Fruit fly (Drosophila melanogaster): ENCODE measurements around the gene CG5039.

CG5039 gene

dm6 chr3R:25640463-25640862 is 38.0 kb upstream of the CG5039 start (continued):
- TF ChIP-seq sug (tag; optimal IDR thresholded peaks at IDR 0.05) (no peak), Dip2 (GFP tag; IDR thresholded peaks at IDR 0.05) (no peak), br (optimal IDR thresholded peaks at IDR 0.05) (no peak), CG1529 (GFP tag; optimal IDR thresholded peaks at IDR 0.05) (no peak), gcm2 (GFP tag; optimal IDR thresholded peaks at IDR 0.05) (no peak), CG1024 (GFP tag; IDR thresholded peaks at IDR 0.05) (no peak), twi (tag; optimal IDR thresholded peaks at IDR 0.05) (no peak), TFAM (GFP tag; optimal IDR thresholded peaks at IDR 0.05) (no peak), CG15696 (tag; optimal IDR thresholded peaks at IDR 0.05) (peak; percentile 83), Trl (optimal IDR thresholded peaks at IDR 0.05) (no peak), Trl (GFP tag; optimal IDR thresholded peaks at IDR 0.05) (peak; percentile 22), Rfx (GFP tag; IDR thresholded peaks at IDR 0.05) (peak; percentile 64), CG13775 (GFP tag; optimal IDR thresholded peaks at IDR 0.05) (peak; percentile 43), Hr78 (GFP tag; optimal IDR thresholded peaks at IDR 0.05) (no peak), CG4360 (GFP tag; IDR thresholded peaks at IDR 0.05) (peak; percentile 70), Six4 (GFP tag; optimal IDR thresholded peaks at IDR 0.05) (peak; percentile 48), chm (GFP tag; IDR thresholded peaks at IDR 0.05) (peak; percentile 49; the same call in 1 of the 2 replicates), CG10543 (GFP tag; optimal IDR thresholded peaks at IDR 0.05) (no peak), CG4820 (GFP tag; optimal IDR thresholded peaks at IDR 0.05) (peak; percentile 62), gcm (GFP tag; optimal IDR thresholded peaks at IDR 0.05) (peak; percentile 30), gfzf (GFP tag; optimal IDR thresholded peaks at IDR 0.05) (no peak), cg (GFP tag; optimal IDR thresholded peaks at IDR 0.05) (no peak), Abd-B (GFP tag; optimal IDR thresholded peaks at IDR 0.05) (peak; percentile 42), gro (GFP tag; optimal IDR thresholded peaks at IDR 0.05) (no peak), ap (GFP tag; IDR thresholded peaks at IDR 0.05) (0 out of 2 replicates have a peak, but pooled peaks have one; percentile 16), ara (GFP tag; IDR thresholded peaks at IDR 0.05) (peak; percentile 82), CG9797 (GFP tag; optimal IDR thresholded peaks at IDR 0.05) (no peak), CG9817 (tag; optimal IDR thresholded peaks at IDR 0.05) (peak; percentile 16), so (GFP tag; IDR thresholded peaks at IDR 0.05) (peak; percentile 54; the same call in 1 of the 3 replicates), schlank (tag; optimal IDR thresholded peaks at IDR 0.05) (no peak), pho (GFP tag; optimal IDR thresholded peaks at IDR 0.05) (no peak), Bgb (GFP tag; IDR thresholded peaks at IDR 0.05; ENCODE audit: partially characterized antibody) (no peak), CG7745 (tag; optimal IDR thresholded peaks at IDR 0.05) (no peak), odd (GFP tag; optimal IDR thresholded peaks at IDR 0.05) (no peak), Dek (tag; optimal IDR thresholded peaks at IDR 0.05) (no peak), Poxn (GFP tag; IDR thresholded peaks at IDR 0.05) (no peak), sr (GFP tag; IDR thresholded peaks at IDR 0.05) (no peak), nom (GFP tag; optimal IDR thresholded peaks at IDR 0.05) (peak; percentile 80), sqz (GFP tag; optimal IDR thresholded peaks at IDR 0.05) (peak; percentile 8), HmgD (GFP tag; optimal IDR thresholded peaks at IDR 0.05) (no peak), CG5953 (GFP tag; IDR thresholded peaks at IDR 0.05) (peak; percentile 18; the same call in 1 of the 2 replicates), CG7271 (tag; optimal IDR thresholded peaks at IDR 0.05) (peak; percentile 56), tx (GFP tag; optimal IDR thresholded peaks at IDR 0.05) (no peak), croc (GFP tag; conservative IDR thresholded peaks at IDR 0.05) (0 out of 3 replicates have a peak, but pooled peaks have one; percentile 33), CG16815 (GFP tag; optimal IDR thresholded peaks at IDR 0.05) (peak; percentile 45), CG34422 (GFP tag; IDR thresholded peaks at IDR 0.05) (no peak), CG10366 (GFP tag; IDR thresholded peaks at IDR 0.05) (peak; percentile 56), al (GFP tag; IDR thresholded peaks at IDR 0.05) (no peak), wor (GFP tag; IDR thresholded peaks at IDR 0.05) (0 out of 2 replicates have a peak, but pooled peaks have one; percentile 11), CG1603 (tag; optimal IDR thresholded peaks at IDR 0.05) (peak; percentile 76), Sin3A (optimal IDR thresholded peaks at IDR 0.05) (no peak), run (tag; optimal IDR thresholded peaks at IDR 0.05) (no peak), CG7786 (GFP tag; optimal IDR thresholded peaks at IDR 0.05) (no peak)

Measured in whole organism, embryonic.